Fruit fly (Drosophila melanogaster) whole organism, embryonic: ENCODE data around the gene SecS.

ENCODE experiments used
- Atf6 ChIP-seq: fragments of 200-800 bp; sonication (Bioruptor generic); IDR thresholded peaks from 2 replicates; pipeline ENCODE4 v1.3.6; 2022; ENCODE audit warnings: missing biosample characterization, missing genetic modification characterization
- Awh ChIP-seq: fragments of 200-800 bp; sonication (Bioruptor generic); IDR thresholded peaks from 2 replicates; pipeline ENCODE4, ENCODE4 v1.3.6; 2022; ENCODE audit warnings: missing biosample characterization, missing genetic modification characterization
- Bgb ChIP-seq: fragments of 200-800 bp; sonication (Bioruptor generic); IDR thresholded peaks from 2 replicates; pipeline ENCODE4 v1.3.6; 2022; ENCODE audit warnings: missing biosample characterization, missing genetic modification characterization; ENCODE audit not compliant: partially characterized antibody
- CG10565 ChIP-seq: fragments of 200-800 bp; sonication (Bioruptor generic); optimal IDR thresholded peaks from 3 replicates; lab custom pipeline; 2016; ENCODE audit warnings: missing biosample characterization, mild to moderate bottlenecking, missing genetic modification characterization
- CG11504 ChIP-seq: fragments of 200-800 bp; sonication (Bioruptor generic); optimal IDR thresholded peaks from 3 replicates; lab custom pipeline; 2019; ENCODE audit warnings: missing biosample characterization, mild to moderate bottlenecking, missing genetic modification characterization, moderate library complexity
- CG12071 ChIP-seq: fragments of 200-800 bp; sonication (Bioruptor generic); optimal IDR thresholded peaks from 3 replicates; lab custom pipeline; 2018; ENCODE audit warnings: missing biosample characterization, mild to moderate bottlenecking, missing genetic modification characterization
- CG12155 ChIP-seq: fragments of 200-800 bp; sonication (Bioruptor generic); optimal IDR thresholded peaks from 3 replicates; lab custom pipeline; 2016; ENCODE audit warnings: missing biosample characterization, missing genetic modification characterization
- CG16815 ChIP-seq: fragments of 200-800 bp; sonication (Bioruptor generic); optimal IDR thresholded peaks from 3 replicates; lab custom pipeline; 2017; ENCODE audit warnings: missing biosample characterization, mild to moderate bottlenecking, missing genetic modification characterization
- CG17186 ChIP-seq: fragments of 200-800 bp; sonication (Bioruptor generic); optimal IDR thresholded peaks from 3 replicates; lab custom pipeline; 2017; ENCODE audit warnings: missing biosample characterization, missing genetic modification reagents, missing genetic modification characterization
- CG17568 ChIP-seq: fragments of 200-800 bp; sonication (Bioruptor generic); optimal IDR thresholded peaks from 2 replicates; lab custom pipeline; 2018; ENCODE audit warnings: missing biosample characterization, mild to moderate bottlenecking, missing genetic modification characterization, moderate library complexity
- CG2199 ChIP-seq: fragments of 200-800 bp; sonication (Bioruptor generic); IDR thresholded peaks from 3 replicates; pipeline ENCODE4 v1.3.6; 2022; ENCODE audit warnings: missing biosample characterization, missing genetic modification characterization
- CG2889 ChIP-seq: fragments of 200-800 bp; sonication (Bioruptor generic); IDR thresholded peaks from 3 replicates; pipeline ENCODE4 v1.3.6; 2022; ENCODE audit warnings: missing biosample characterization, missing genetic modification characterization
- CG30020 ChIP-seq: fragments of 200-800 bp; optimal IDR thresholded peaks from 2 replicates; lab custom pipeline; 2019; ENCODE audit warnings: missing biosample characterization, mild to moderate bottlenecking, missing genetic modification characterization, moderate library complexity
- CG33213 ChIP-seq: fragments of 200-800 bp; sonication (Bioruptor generic); optimal IDR thresholded peaks from 3 replicates; lab custom pipeline; 2016; ENCODE audit warnings: missing biosample characterization, missing genetic modification characterization
- CG34376 ChIP-seq: fragments of 200-800 bp; sonication (Bioruptor generic); optimal IDR thresholded peaks from 2 replicates; lab custom pipeline; 2018; ENCODE audit warnings: missing biosample characterization, mild to moderate bottlenecking, missing genetic modification characterization
- CG3838 ChIP-seq: fragments of 200-800 bp; sonication (Bioruptor generic); optimal IDR thresholded peaks from 3 replicates; lab custom pipeline; 2016; ENCODE audit warnings: missing biosample characterization, missing genetic modification characterization
- CG5245 ChIP-seq: fragments of 200-800 bp; sonication (Bioruptor generic); optimal IDR thresholded peaks from 3 replicates; lab custom pipeline; 2016; ENCODE audit warnings: missing biosample characterization, missing genetic modification characterization
- CG7357 ChIP-seq: fragments of 200-800 bp; sonication (Bioruptor generic); IDR thresholded peaks from 3 replicates; pipeline ENCODE4 v1.3.6; 2022; ENCODE audit warnings: missing biosample characterization, missing genetic modification characterization
- CG7372 ChIP-seq: fragments of 200-800 bp; sonication (Bioruptor generic); IDR thresholded peaks from 2 replicates; pipeline ENCODE4 v1.3.6; 2022; ENCODE audit warnings: missing biosample characterization, missing genetic modification characterization
- CG7963 ChIP-seq: fragments of 200-800 bp; sonication (Bioruptor generic); IDR thresholded peaks from 3 replicates; pipeline ENCODE4 v1.3.6; 2022; ENCODE audit warnings: missing biosample characterization, missing genetic modification characterization; ENCODE audit not compliant: partially characterized antibody
- Dip2 ChIP-seq: fragments of 200-800 bp; sonication (Bioruptor generic); IDR thresholded peaks from 2 replicates; pipeline ENCODE4 v1.3.6; 2022; ENCODE audit warnings: missing biosample characterization, missing genetic modification characterization
- Dp ChIP-seq: fragments of 200-800 bp; sonication (Bioruptor generic); optimal IDR thresholded peaks from 2 replicates; lab custom pipeline; 2018; ENCODE audit warnings: missing biosample characterization, mild to moderate bottlenecking, missing genetic modification characterization, moderate library complexity
- E2f1 ChIP-seq: fragments of 200-800 bp; sonication (Bioruptor generic); IDR thresholded peaks from 2 replicates; pipeline ENCODE4 v1.3.6; 2022; ENCODE audit warnings: missing biosample characterization, missing genetic modification characterization
- Ets65A ChIP-seq: fragments of 200-800 bp; sonication (Bioruptor generic); peaks from one replicate; lab custom pipeline; 2016; ENCODE audit warnings: missing biosample characterization, missing genetic modification characterization
- Fer1 ChIP-seq: fragments of 200-800 bp; sonication (Bioruptor generic); optimal IDR thresholded peaks from 2 replicates; lab custom pipeline; 2017; ENCODE audit warnings: missing biosample characterization, mild to moderate bottlenecking, missing genetic modification characterization
- HmgZ ChIP-seq: fragments of 200-800 bp; sonication (Bioruptor generic); optimal IDR thresholded peaks from 2 replicates; lab custom pipeline; 2018; ENCODE audit warnings: missing biosample characterization, mild to moderate bottlenecking, missing genetic modification characterization
- Lim3 ChIP-seq: fragments of 200-800 bp; sonication (Bioruptor generic); IDR thresholded peaks from 2 replicates; pipeline ENCODE4 v1.3.6; 2022; ENCODE audit warnings: missing biosample characterization, missing genetic modification characterization
- Nf-YA ChIP-seq: fragments of 200-800 bp; sonication (Bioruptor generic); IDR thresholded peaks from 2 replicates; pipeline ENCODE4 v1.3.6; 2022; ENCODE audit warnings: missing biosample characterization, missing genetic modification characterization
- PHDP ChIP-seq: fragments of 200-800 bp; sonication (Bioruptor generic); optimal IDR thresholded peaks from 3 replicates; lab custom pipeline; 2018; ENCODE audit warnings: missing biosample characterization, mild to moderate bottlenecking, missing genetic modification characterization, moderate library complexity
- Sry-β ChIP-seq: fragments of 200-800 bp; sonication (Bioruptor generic); optimal IDR thresholded peaks from 2 replicates; lab custom pipeline; 2018; ENCODE audit warnings: missing biosample characterization, mild to moderate bottlenecking, missing genetic modification characterization, moderate library complexity
- Vsx1 ChIP-seq: fragments of 200-800 bp; sonication (Bioruptor generic); optimal IDR thresholded peaks from 2 replicates; lab custom pipeline; 2017; ENCODE audit warnings: missing biosample characterization, mild to moderate bottlenecking, missing genetic modification characterization, missing genetic modification reagents
- az2 ChIP-seq: fragments of 200-800 bp; sonication (Bioruptor generic); optimal IDR thresholded peaks from 3 replicates; lab custom pipeline; 2016; ENCODE audit warnings: missing biosample characterization, missing genetic modification characterization
- bcd ChIP-seq: fragments of 200-800 bp; sonication (Bioruptor generic); optimal IDR thresholded peaks from 2 replicates; lab custom pipeline; 2017; ENCODE audit warnings: missing biosample characterization, mild to moderate bottlenecking, missing genetic modification characterization
- chm ChIP-seq: fragments of 200-800 bp; sonication (Bioruptor generic); IDR thresholded peaks from 2 replicates; pipeline ENCODE4 v1.3.6; 2022; ENCODE audit warnings: missing biosample characterization, missing genetic modification characterization
- crol ChIP-seq: fragments of 200-800 bp; sonication (Bioruptor generic); IDR thresholded peaks from 2 replicates; pipeline ENCODE4 v1.3.6; 2022; ENCODE audit warnings: missing biosample characterization, missing genetic modification characterization
- dysf ChIP-seq: fragments of 200-800 bp; sonication (Bioruptor generic); IDR thresholded peaks from 3 replicates; pipeline ENCODE4 v1.3.6; 2022; ENCODE audit warnings: missing biosample characterization, missing genetic modification characterization
- emc ChIP-seq: fragments of 200-800 bp; sonication (Bioruptor generic); optimal IDR thresholded peaks from 2 replicates; lab custom pipeline; 2016; ENCODE audit warnings: missing biosample characterization, missing genetic modification characterization
- en ChIP-seq: fragments of 200-800 bp; sonication (Bioruptor generic); optimal IDR thresholded peaks from 2 replicates; lab custom pipeline; 2016; ENCODE audit warnings: missing biosample characterization, missing genetic modification characterization
- ewg ChIP-seq: fragments of 200-800 bp; sonication (Bioruptor generic); optimal IDR thresholded peaks from 3 replicates; lab custom pipeline; 2017; ENCODE audit warnings: mild to moderate bottlenecking, missing biosample characterization, missing genetic modification reagents, missing genetic modification characterization
- eyg ChIP-seq: fragments of 200-800 bp; sonication (Bioruptor generic); optimal IDR thresholded peaks from 3 replicates; lab custom pipeline; 2016; ENCODE audit warnings: missing biosample characterization, missing genetic modification characterization
- gcm2 ChIP-seq: fragments of 200-800 bp; sonication (Bioruptor generic); optimal IDR thresholded peaks from 2 replicates; lab custom pipeline; 2016; ENCODE audit warnings: missing biosample characterization, missing genetic modification characterization
- her ChIP-seq: fragments of 200-800 bp; sonication (Bioruptor generic); optimal IDR thresholded peaks from 2 replicates; lab custom pipeline; 2016; ENCODE audit warnings: missing biosample characterization, missing genetic modification characterization
- lbe ChIP-seq: fragments of 200-800 bp; sonication (Bioruptor generic); optimal IDR thresholded peaks from 2 replicates; lab custom pipeline; 2016; ENCODE audit warnings: missing biosample characterization, mild to moderate bottlenecking, missing genetic modification characterization
- luna ChIP-seq: fragments of 200-800 bp; sonication (Bioruptor generic); optimal IDR thresholded peaks from 2 replicates; lab custom pipeline; 2016; ENCODE audit warnings: missing biosample characterization, missing genetic modification characterization
- mirr ChIP-seq: fragments of 200-800 bp; sonication (Bioruptor generic); optimal IDR thresholded peaks from 3 replicates; lab custom pipeline; 2018; ENCODE audit warnings: missing biosample characterization, mild to moderate bottlenecking, missing genetic modification characterization
- prd ChIP-seq, 3 experiments: fragments of >200 bp in 2 of 3; fragments of 200-800 bp in 1 of 3; sonication (Bioruptor generic) in 1 of 3; optimal IDR thresholded peaks in 2 of 3; IDR thresholded peaks in 1 of 3; 2 replicates in 2 of 3; 3 replicates in 1 of 3; pipeline versions ENCODE4 v1.3.6 to Lab custom; 2017 to 2022; ENCODE audit warnings: missing biosample characterization in 1 of 3, missing genetic modification characterization in 1 of 3
- pzg ChIP-seq: fragments of 200-800 bp; sonication (Bioruptor generic); optimal IDR thresholded peaks from 3 replicates; lab custom pipeline; 2018; ENCODE audit warnings: missing biosample characterization, mild to moderate bottlenecking, missing genetic modification characterization, moderate library complexity
- wdn ChIP-seq: fragments of 200-800 bp; sonication (Bioruptor generic); IDR thresholded peaks from 2 replicates; pipeline ENCODE4 v1.3.6; 2022; ENCODE audit warnings: missing biosample characterization, missing genetic modification characterization
- wek ChIP-seq: fragments of 200-800 bp; sonication (Bioruptor generic); optimal IDR thresholded peaks from 3 replicates; lab custom pipeline; 2018; ENCODE audit warnings: missing biosample characterization, mild to moderate bottlenecking, missing genetic modification characterization, moderate library complexity
- zfh1 ChIP-seq: fragments of 200-800 bp; sonication (Bioruptor generic); IDR thresholded peaks from 3 replicates; pipeline ENCODE4 v1.3.6; 2022; ENCODE audit warnings: missing biosample characterization, missing genetic modification characterization

Gene SecS

DNA sequence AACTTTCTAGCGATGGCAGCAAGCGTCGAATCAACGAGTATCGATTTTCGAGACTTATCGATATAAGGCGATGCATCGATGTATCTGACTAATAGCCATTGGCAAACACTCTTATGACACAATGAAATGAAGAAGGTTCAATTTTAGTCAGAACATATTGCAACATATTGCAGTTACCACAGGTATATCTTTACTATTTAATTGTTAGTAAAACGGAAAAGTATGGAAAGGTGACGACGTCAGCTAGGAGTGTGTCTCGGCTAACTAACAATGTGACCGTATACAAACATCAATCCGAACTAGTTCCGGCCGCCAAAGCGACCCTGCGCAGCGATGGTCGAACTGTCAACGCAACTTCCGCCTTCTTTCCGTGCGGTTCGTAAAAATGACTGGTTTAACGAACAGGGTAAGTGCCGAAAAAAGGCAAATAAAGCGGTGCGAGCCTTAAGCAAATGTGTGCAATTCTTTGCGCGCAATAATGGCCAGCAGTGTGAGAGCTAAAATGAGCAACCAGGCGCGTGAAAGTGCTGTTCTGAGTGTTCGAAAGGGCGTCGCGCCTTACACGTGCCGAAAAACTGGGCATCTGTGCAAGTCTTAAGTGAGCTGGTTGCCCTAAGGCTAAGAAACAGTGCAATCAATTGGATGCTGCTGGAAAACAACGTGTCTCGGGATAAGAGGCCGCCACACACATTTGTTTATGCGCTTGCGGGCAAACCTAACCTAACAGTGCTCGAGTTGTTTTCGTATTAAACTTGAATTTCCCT, 23.1 kb downstream of the SecS start, which contains the start of the genes Dph4, Spec2 and RpL13A (continued):
- TF ChIP-seq Vsx1 (GFP tag; lab: Kevin White, UChicago) (peak; percentile 92), Awh (GFP tag; lab: Robert Waterston, UW) (no peak), crol (GFP tag; lab: Robert Waterston, UW) (no peak), E2f1 (no peak), CG30020 (peak; percentile 78), Dp (GFP tag; lab: Kevin White, UChicago) (peak; percentile 69), dysf (GFP tag; lab: Robert Waterston, UW) (no peak), CG5245 (GFP tag; lab: Kevin White, UChicago) (peak; percentile 86), luna (GFP tag; lab: Kevin White, UChicago) (peak; percentile 93), zfh1 (GFP tag; lab: Robert Waterston, UW) (no peak), CG10565 (GFP tag; lab: Kevin White, UChicago) (peak; percentile 68), CG12071 (GFP tag; lab: Kevin White, UChicago) (peak; percentile 95), Nf-YA (GFP tag; lab: Robert Waterston, UW) (no peak), Fer1 (GFP tag; lab: Kevin White, UChicago) (peak; percentile 96), Dip2 (no peak), CG16815 (GFP tag; lab: Kevin White, UChicago) (peak; percentile 71), wdn (GFP tag; lab: Robert Waterston, UW) (no peak), her (GFP tag; lab: Kevin White, UChicago) (peak; percentile 93), eyg (peak; percentile 88), ewg (GFP tag; lab: Kevin White, UChicago) (peak; percentile 93), pzg (GFP tag; lab: Kevin White, UChicago) (peak; percentile 98), az2 (GFP tag; lab: Kevin White, UChicago) (peak; percentile 74), en (peak; percentile 92), Lim3 (GFP tag; lab: Robert Waterston, UW) (no peak), Ets65A (GFP tag; lab: Kevin White, UChicago) (peak; percentile 98), CG7357 (GFP tag; lab: Robert Waterston, UW) (no peak), CG17568 (peak; percentile 88), CG34376 (GFP tag; lab: Kevin White, UChicago) (peak; percentile 98), CG3838 (GFP tag; lab: Kevin White, UChicago) (peak; percentile 87), CG12155 (GFP tag; lab: Kevin White, UChicago) (peak; percentile 89), PHDP (tag; lab: Kevin White, UChicago) (peak; percentile 92), mirr (GFP tag; lab: Kevin White, UChicago) (peak; percentile 98), Atf6 (GFP tag; lab: Robert Waterston, UW) (no peak), bcd (GFP tag; lab: Kevin White, UChicago) (peak; percentile 96), Sry-β (peak; percentile 70), wek (GFP tag; lab: Kevin White, UChicago) (peak; percentile 95), CG7963 (GFP tag; lab: Robert Waterston, UW) (no peak), prd (optimal IDR thresholded peaks at IDR 0.05; lab: Kevin White, UChicago) (no peak), prd (GFP tag; IDR thresholded peaks at IDR 0.05; lab: Robert Waterston, UW) (no peak), HmgZ (tag; lab: Kevin White, UChicago) (peak; percentile 94), gcm2 (peak; percentile 88), emc (GFP tag; lab: Kevin White, UChicago) (peak; percentile 93), CG17186 (GFP tag; lab: Kevin White, UChicago) (peak; percentile 95), CG11504 (tag; lab: Kevin White, UChicago) (no peak), chm (GFP tag; lab: Robert Waterston, UW) (no peak), lbe (peak; percentile 85), CG2199 (GFP tag; lab: Robert Waterston, UW) (no peak), CG2889 (no peak), CG33213 (peak; percentile 98), Bgb (no peak), CG7372 (GFP tag; lab: Robert Waterston, UW) (no peak)
